Worm (Caenorhabditis elegans): ENCODE data around the gene gtf-2E1.

DNA sequence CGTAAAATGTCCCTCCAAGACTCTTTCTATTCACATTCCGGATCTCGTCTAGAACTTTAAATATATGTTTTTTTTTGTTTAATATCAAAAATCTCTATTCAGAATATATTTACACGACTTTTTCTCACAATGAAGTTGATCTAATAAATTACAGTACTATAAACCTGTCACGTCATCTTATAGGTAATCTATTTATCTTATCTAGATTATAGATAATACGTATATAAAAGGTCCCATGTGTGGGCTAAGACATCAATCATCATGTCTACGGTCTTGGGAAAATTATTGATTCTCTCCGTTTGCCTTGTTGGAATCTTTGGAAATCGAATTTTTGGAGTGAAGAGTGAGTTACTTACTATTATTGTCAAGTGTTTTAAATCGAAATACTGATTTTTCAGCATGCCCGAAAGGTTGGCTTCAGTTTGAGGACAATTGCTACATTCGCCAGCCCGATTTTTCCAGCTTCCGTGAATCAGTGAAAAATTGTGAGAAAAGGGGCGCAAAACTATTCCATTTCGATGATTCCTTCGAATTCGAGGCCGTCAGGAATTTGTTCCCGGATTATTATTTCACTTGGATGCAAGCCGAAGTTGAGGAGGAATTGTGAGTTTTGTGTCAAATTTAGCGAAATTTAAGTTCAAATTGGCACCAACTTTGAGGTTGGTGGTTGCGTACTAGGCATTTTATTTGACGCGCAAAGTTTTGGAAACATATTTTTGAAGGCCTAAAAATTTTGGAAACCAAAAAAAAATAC lies 21.8 kb downstream of the gtf-2E1 start, which contains the start of gene clec-196:
- no peak for TF ChIP-seq nhr-237 (tag; optimal IDR thresholded peaks at IDR 0.05)
- no peak for TF ChIP-seq jun-1 (tag; optimal IDR thresholded peaks at IDR 0.05)
- TF ChIP-seq F26F4.8 (GFP tag; conservative IDR thresholded peaks at IDR 0.05), result no peak
- no peak for TF ChIP-seq Y5F2A.4 (GFP tag; optimal IDR thresholded peaks at IDR 0.05)
- TF ChIP-seq nhr-28 (tag; optimal IDR thresholded peaks at IDR 0.05), result no peak
- TF ChIP-seq nhr-111 (GFP tag; optimal IDR thresholded peaks at IDR 0.05), result no peak
- no peak for TF ChIP-seq hlh-30 (tag; optimal IDR thresholded peaks at IDR 0.05; ENCODE audit: insufficient read depth)

Data from whole organism, L4 larva.